Fruit fly (Drosophila melanogaster): Measurements from ENCODE around the gene RecQ4.

The RecQ4 gene

DNA sequence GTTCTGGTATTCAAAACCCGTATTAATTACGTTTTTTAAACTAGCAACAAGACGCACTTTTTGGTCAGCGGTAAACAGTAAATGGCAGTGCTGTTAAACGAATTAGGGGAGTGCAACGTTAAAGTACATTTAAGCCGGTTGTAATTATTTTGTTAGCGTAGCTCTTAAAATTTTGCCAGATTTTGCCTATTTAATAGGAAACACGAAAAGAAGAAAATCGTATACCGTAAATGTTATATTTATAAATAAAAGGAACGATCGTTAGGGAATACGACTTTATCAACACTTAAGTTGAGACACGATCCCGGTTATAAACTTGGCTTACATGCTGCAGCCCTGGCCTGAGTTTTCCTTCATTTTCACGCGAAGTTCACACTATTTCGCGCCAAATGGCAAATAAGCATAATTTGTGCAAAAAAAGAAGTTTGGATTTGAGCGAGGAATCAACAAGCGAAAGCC lies 38.3 kb downstream of the RecQ4 start, which contains the start of the genes Setx and mus301 (continued):
- TF ChIP-seq Deaf1 (tag; optimal IDR thresholded peaks at IDR 0.05): no peak
- TF ChIP-seq CG14860 (GFP tag; IDR thresholded peaks at IDR 0.05; ENCODE audit: partially characterized antibody): no peak
- TF ChIP-seq CG6683 (GFP tag; optimal IDR thresholded peaks at IDR 0.05): no peak
- peak; percentile 65 for TF ChIP-seq CG10366 (GFP tag; IDR thresholded peaks at IDR 0.05)
- no peak for TF ChIP-seq usp (GFP tag; optimal IDR thresholded peaks at IDR 0.05)
- TF ChIP-seq Nf-YB (GFP tag; optimal IDR thresholded peaks at IDR 0.05): peak; percentile 30
- peak; percentile 82 for TF ChIP-seq CG12391 (tag; optimal IDR thresholded peaks at IDR 0.05)
- TF ChIP-seq pb (GFP tag; optimal IDR thresholded peaks at IDR 0.05): peak; percentile 40
- TF ChIP-seq lmd (GFP tag; IDR thresholded peaks at IDR 0.05): peak; percentile 74
- no peak for TF ChIP-seq CG42726 (GFP tag; IDR thresholded peaks at IDR 0.05; ENCODE audit: partially characterized antibody)
- TF ChIP-seq knrl (GFP tag; IDR thresholded peaks at IDR 0.05; ENCODE audit: partially characterized antibody): peak; percentile 50; the same call in 2 of the 3 replicates
- peak; percentile 70 for TF ChIP-seq CG16815 (GFP tag; optimal IDR thresholded peaks at IDR 0.05)
- TF ChIP-seq odd (GFP tag; optimal IDR thresholded peaks at IDR 0.05): no peak
- no peak for TF ChIP-seq Drgx (GFP tag; IDR thresholded peaks at IDR 0.05)
- TF ChIP-seq CG4360 (GFP tag; IDR thresholded peaks at IDR 0.05): no peak
- peak; percentile 63; the same call in 2 of the 3 replicates for TF ChIP-seq CG34422 (GFP tag; IDR thresholded peaks at IDR 0.05)
- no peak for TF ChIP-seq cad (GFP tag; optimal IDR thresholded peaks at IDR 0.05)
- peak; percentile 83 for TF ChIP-seq CG8290 (GFP tag; optimal IDR thresholded peaks at IDR 0.05)
- TF ChIP-seq CG8290 (tag; optimal IDR thresholded peaks at IDR 0.05): no peak
- TF ChIP-seq onecut (GFP tag; IDR thresholded peaks at IDR 0.05): no peak; the same call in 1 of the 2 replicates
- peak; percentile 96 for TF ChIP-seq MBD-R2 (GFP tag; IDR thresholded peaks at IDR 0.05)
- peak; percentile 51 for TF ChIP-seq CG3163 (GFP tag; optimal IDR thresholded peaks at IDR 0.05)
- TF ChIP-seq salm (tag; optimal IDR thresholded peaks at IDR 0.05): no peak
- TF ChIP-seq gcm2 (GFP tag; optimal IDR thresholded peaks at IDR 0.05): peak; percentile 44
- TF ChIP-seq wor (GFP tag; IDR thresholded peaks at IDR 0.05): no peak
- peak; percentile 86 for TF ChIP-seq trem (tag; optimal IDR thresholded peaks at IDR 0.05)
- TF ChIP-seq pita (GFP tag; optimal IDR thresholded peaks at IDR 0.05): peak; percentile 84
- TF ChIP-seq Lim3 (GFP tag; IDR thresholded peaks at IDR 0.05): no peak
- TF ChIP-seq crc (GFP tag; optimal IDR thresholded peaks at IDR 0.05): peak; percentile 47
- peak; percentile 89 for TF ChIP-seq nmo (GFP tag; optimal IDR thresholded peaks at IDR 0.05)
- peak; percentile 75 for TF ChIP-seq grau (tag; optimal IDR thresholded peaks at IDR 0.05)
- TF ChIP-seq C15 (GFP tag; IDR thresholded peaks at IDR 0.05): 0 out of 3 replicates have a peak, but pooled peaks have one; percentile 28
- TF ChIP-seq MTF-1 (GFP tag; optimal IDR thresholded peaks at IDR 0.05; ENCODE audit: borderline replicate concordance): no peak
- TF ChIP-seq her (GFP tag; optimal IDR thresholded peaks at IDR 0.05): peak; percentile 36
- peak; percentile 19 for TF ChIP-seq CG17912 (GFP tag; optimal IDR thresholded peaks at IDR 0.05)
- TF ChIP-seq bab2 (GFP tag; optimal IDR thresholded peaks at IDR 0.05): peak; percentile 84
- no peak for TF ChIP-seq Nf-YA (GFP tag; IDR thresholded peaks at IDR 0.05)
- no peak for TF ChIP-seq Doc2 (GFP tag; IDR thresholded peaks at IDR 0.05)
- peak; percentile 69 for TF ChIP-seq HHEX (GFP tag; optimal IDR thresholded peaks at IDR 0.05)
- TF ChIP-seq gem (tag; optimal IDR thresholded peaks at IDR 0.05): peak; percentile 83
- peak; percentile 72 for TF ChIP-seq Ssrp (tag; optimal IDR thresholded peaks at IDR 0.05)
- TF ChIP-seq tx (GFP tag; optimal IDR thresholded peaks at IDR 0.05): peak; percentile 76
- peak; percentile 59 for TF ChIP-seq Neu2 (GFP tag; optimal IDR thresholded peaks at IDR 0.05; ENCODE audit: borderline replicate concordance)
- TF ChIP-seq Myb (GFP tag; optimal IDR thresholded peaks at IDR 0.05): peak; percentile 83
- no peak for TF ChIP-seq aop (GFP tag; IDR thresholded peaks at IDR 0.05)
- TF ChIP-seq GATAe (GFP tag; conservative IDR thresholded peaks at IDR 0.05): no peak
- TF ChIP-seq CG6254 (GFP tag; optimal IDR thresholded peaks at IDR 0.05): peak; percentile 48
- peak; percentile 83 for TF ChIP-seq CG11085 (GFP tag; IDR thresholded peaks at IDR 0.05)
- TF ChIP-seq Atf-2 (GFP tag; optimal IDR thresholded peaks at IDR 0.05): peak; percentile 74
- TF ChIP-seq MESR4 (GFP tag; optimal IDR thresholded peaks at IDR 0.05): no peak
- TF ChIP-seq Antp (GFP tag; optimal IDR thresholded peaks at IDR 0.05): peak; percentile 77
- TF ChIP-seq fru (optimal IDR thresholded peaks at IDR 0.05): no peak
